Fruit fly (Drosophila melanogaster) whole organism, wandering third instar larva: Measurements from ENCODE around the gene CG42397.

Experiments
- CG32264 ChIP-seq: fragments of 200-800 bp; sonication (Bioruptor generic); optimal IDR thresholded peaks from 2 replicates; lab custom pipeline; 2016; ENCODE audit warnings: missing biosample characterization, missing genetic modification characterization
- CrebA ChIP-seq: fragments of 200-800 bp; sonication (Bioruptor generic); optimal IDR thresholded peaks from 2 replicates; lab custom pipeline; 2016; ENCODE audit warnings: missing biosample characterization, mild to moderate bottlenecking, missing genetic modification characterization, borderline replicate concordance
- Dfd ChIP-seq: fragments of >200 bp; optimal IDR thresholded peaks from 2 replicates; lab custom pipeline; 2017; ENCODE audit warnings: missing biosample characterization, missing genetic modification characterization
- Dif ChIP-seq: fragments of 200-275, 200-300 bp; sonication (Bioruptor generic); optimal IDR thresholded peaks from 2 replicates; lab custom pipeline; 2018; ENCODE audit warnings: missing biosample characterization, missing genetic modification characterization; ENCODE audit not compliant: partially characterized antibody
- Hnf4 ChIP-seq: fragments of 200-800 bp; sonication (Bioruptor generic); optimal IDR thresholded peaks from 2 replicates; lab custom pipeline; 2016; ENCODE audit warnings: missing biosample characterization, mild to moderate bottlenecking, missing genetic modification characterization
- Hr78 ChIP-seq: fragments of >200 bp; optimal IDR thresholded peaks from 2 replicates; lab custom pipeline; 2017; ENCODE audit warnings: missing biosample characterization, missing genetic modification characterization
- Hr83 ChIP-seq: fragments of 200-300 bp; sonication (Bioruptor generic); optimal IDR thresholded peaks from 2 replicates; lab custom pipeline; 2016; ENCODE audit warnings: missing biosample characterization, mild to moderate bottlenecking, missing genetic modification characterization, moderate library complexity; ENCODE audit not compliant: poor library complexity, severe bottlenecking
- Mio ChIP-seq: sonication (Bioruptor generic); optimal IDR thresholded peaks from 2 replicates; lab custom pipeline; 2016; ENCODE audit warnings: missing biosample characterization, missing genetic modification characterization
- Sp1 ChIP-seq: fragments of 200-800 bp; sonication (Bioruptor generic); optimal IDR thresholded peaks from 3 replicates; lab custom pipeline; 2019; ENCODE audit warnings: missing biosample characterization, mild to moderate bottlenecking, missing genetic modification characterization, moderate library complexity
- br ChIP-seq: fragments of 200-800 bp; sonication (Bioruptor generic); optimal IDR thresholded peaks from 2 replicates; lab custom pipeline; 2016; ENCODE audit warnings: missing biosample characterization, missing genetic modification characterization
- dl ChIP-seq, 2 experiments: fragments of 175-275, 200-275 bp in 1 of 2; fragments of 200-275 bp in 1 of 2; sonication (Bioruptor generic); optimal IDR thresholded peaks; lab custom pipeline; 2018; ENCODE audit warnings: mild to moderate bottlenecking in 2 of 2, missing biosample characterization in 2 of 2, missing genetic modification characterization in 2 of 2, moderate library complexity in 2 of 2; ENCODE audit not compliant: partially characterized antibody in 2 of 2, insufficient read depth in 1 of 2
- dsf ChIP-seq: sonication (Bioruptor generic); optimal IDR thresholded peaks from 2 replicates; lab custom pipeline; 2016; ENCODE audit warnings: missing biosample characterization, missing genetic modification characterization, borderline replicate concordance
- ey ChIP-seq: fragments of 200-800 bp; sonication (Bioruptor generic); optimal IDR thresholded peaks from 2 replicates; lab custom pipeline; 2016; ENCODE audit warnings: missing biosample characterization, missing genetic modification characterization
- fru ChIP-seq: fragments of 200-800 bp; sonication (Bioruptor generic); optimal IDR thresholded peaks from 3 replicates; lab custom pipeline; 2016; ENCODE audit warnings: missing biosample characterization, mild to moderate bottlenecking, missing genetic modification characterization
- h ChIP-seq: fragments of 200-800 bp; sonication (Bioruptor generic); optimal IDR thresholded peaks from 3 replicates; lab custom pipeline; 2016; ENCODE audit warnings: missing biosample characterization, mild to moderate bottlenecking, missing genetic modification characterization
- jim ChIP-seq: fragments of 175-275, 200-325 bp; sonication (Bioruptor generic); optimal IDR thresholded peaks from 2 replicates; lab custom pipeline; 2016; ENCODE audit warnings: missing biosample characterization, mild to moderate bottlenecking, missing genetic modification characterization
- tai ChIP-seq: sonication (Bioruptor generic); optimal IDR thresholded peaks from 2 replicates; lab custom pipeline; 2016; ENCODE audit warnings: missing biosample characterization, missing genetic modification characterization
- woc ChIP-seq: sonication (Bioruptor generic); optimal IDR thresholded peaks from 2 replicates; lab custom pipeline; 2016; ENCODE audit warnings: missing biosample characterization, mild to moderate bottlenecking, missing genetic modification characterization

CG42397 gene

DNA sequence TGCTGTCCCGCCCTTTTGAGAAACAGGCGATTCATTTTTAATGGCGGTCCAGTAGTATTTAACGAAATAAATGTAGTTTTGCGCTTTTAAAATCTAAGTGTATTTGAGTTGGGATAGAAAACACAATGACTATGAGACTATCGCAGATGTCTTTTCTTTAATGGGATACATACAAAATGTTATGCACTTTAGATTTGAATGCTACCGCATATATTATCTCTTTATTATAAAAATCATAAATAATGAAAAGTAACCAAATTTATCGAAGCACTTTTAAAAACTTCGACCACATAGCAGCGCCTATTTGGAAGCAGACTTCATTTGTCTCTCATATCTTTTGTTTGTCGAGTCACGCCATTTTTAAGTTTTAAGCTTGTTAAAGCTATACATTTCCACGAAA lies 48.9 kb downstream of the CG42397 start, which contains the start of gene SdhAL:
TSS of gene SdhAL (minus strand) at position 101 of the 400 bp plus-strand sequence.
- no peak for TF ChIP-seq Hr83
- TF ChIP-seq h (GFP tag; lab: Kevin White, UChicago) = no peak
- TF ChIP-seq fru (GFP tag; lab: Kevin White, UChicago) = no peak
- TF ChIP-seq CrebA (GFP tag; lab: Kevin White, UChicago) = no peak
- no peak for TF ChIP-seq jim (GFP tag; lab: Kevin White, UChicago)
- no peak for TF ChIP-seq dsf (GFP tag; lab: Kevin White, UChicago)
- no peak for TF ChIP-seq Hnf4 (GFP tag; lab: Kevin White, UChicago)
- TF ChIP-seq Dfd (GFP tag; lab: Kevin White, UChicago) = no peak
- TF ChIP-seq Hr78 (GFP tag; lab: Kevin White, UChicago) = no peak
- no peak for TF ChIP-seq br
- no peak for TF ChIP-seq Dif (GFP tag; lab: Kevin White, UChicago)
- no peak for TF ChIP-seq woc (GFP tag; lab: Kevin White, UChicago)
- no peak for TF ChIP-seq Mio
- TF ChIP-seq CG32264 = no peak
- no peak for TF ChIP-seq dl (GFP tag; optimal IDR thresholded peaks at IDR 0.05; lab: Kevin White, UChicago; ENCODE audit: insufficient read depth in 1 of 2, partially characterized antibody in 2 of 2)
- TF ChIP-seq Sp1 = no peak
- no peak for TF ChIP-seq tai (GFP tag; lab: Kevin White, UChicago)
- no peak for TF ChIP-seq ey (GFP tag; lab: Kevin White, UChicago)
